Fruit fly (Drosophila melanogaster) whole organism, embryonic: Measurements from ENCODE around the gene CG42393.

Experiments
- Ada2b ChIP-seq: fragments of 200-800 bp; sonication (Bioruptor generic); IDR thresholded peaks from 2 replicates; pipeline ENCODE4 v1.3.6; 2022; ENCODE audit warnings: missing biosample characterization, missing genetic modification characterization
- Aef1 ChIP-seq: fragments of 200-800 bp; sonication (Bioruptor generic); IDR thresholded peaks from 3 replicates; pipeline ENCODE4 v1.3.6; 2022; ENCODE audit warnings: missing biosample characterization, missing genetic modification characterization
- Asciz ChIP-seq: fragments of 200-800 bp; sonication (Bioruptor generic); optimal IDR thresholded peaks from 2 replicates; lab custom pipeline; 2017; ENCODE audit warnings: missing biosample characterization, mild to moderate bottlenecking, missing genetic modification characterization, missing genetic modification reagents
- Atf-2 ChIP-seq: fragments of 200-800 bp; sonication (Bioruptor generic); optimal IDR thresholded peaks from 2 replicates; lab custom pipeline; 2016; ENCODE audit warnings: missing biosample characterization, missing genetic modification characterization
- B-H2 ChIP-seq: fragments of 200-800 bp; sonication (Bioruptor generic); optimal IDR thresholded peaks from 2 replicates; lab custom pipeline; 2018; ENCODE audit warnings: missing biosample characterization, mild to moderate bottlenecking, missing genetic modification characterization
- CG10321 ChIP-seq: fragments of 200-800 bp; sonication (Bioruptor generic); IDR thresholded peaks from 2 replicates; pipeline ENCODE4 v1.3.6; 2022; ENCODE audit warnings: missing biosample characterization, missing genetic modification characterization
- CG11398 ChIP-seq: fragments of 200-800 bp; sonication (Bioruptor generic); optimal IDR thresholded peaks from 2 replicates; lab custom pipeline; 2016; ENCODE audit warnings: missing biosample characterization, missing genetic modification characterization
- CG12155 ChIP-seq: fragments of 200-800 bp; sonication (Bioruptor generic); optimal IDR thresholded peaks from 3 replicates; lab custom pipeline; 2016; ENCODE audit warnings: missing biosample characterization, missing genetic modification characterization
- CG12659 ChIP-seq: fragments of 200-800 bp; sonication (Bioruptor generic); optimal IDR thresholded peaks from 3 replicates; lab custom pipeline; 2017; ENCODE audit warnings: mild to moderate bottlenecking, missing biosample characterization, missing genetic modification reagents, missing genetic modification characterization
- CG12744 ChIP-seq: fragments of 200-800 bp; sonication (Bioruptor generic); optimal IDR thresholded peaks from 2 replicates; lab custom pipeline; 2016; ENCODE audit warnings: missing biosample characterization, missing genetic modification characterization
- CG13123 ChIP-seq: fragments of 200-800 bp; sonication (Bioruptor generic); optimal IDR thresholded peaks from 2 replicates; lab custom pipeline; 2016; ENCODE audit warnings: missing biosample characterization, missing genetic modification characterization
- CG14667 ChIP-seq: fragments of 200-800 bp; sonication (Bioruptor generic); IDR thresholded peaks from 2 replicates; pipeline ENCODE4 v1.3.6; 2022; ENCODE audit warnings: missing biosample characterization, missing genetic modification characterization
- CG17186 ChIP-seq: fragments of 200-800 bp; sonication (Bioruptor generic); optimal IDR thresholded peaks from 3 replicates; lab custom pipeline; 2017; ENCODE audit warnings: missing biosample characterization, missing genetic modification reagents, missing genetic modification characterization
- CG18599 ChIP-seq: fragments of 200-800 bp; sonication (Bioruptor generic); optimal IDR thresholded peaks from 3 replicates; lab custom pipeline; 2017; ENCODE audit warnings: missing biosample characterization, missing genetic modification characterization, mild to moderate bottlenecking, moderate library complexity, missing genetic modification reagents
- CG2120 ChIP-seq: fragments of 200-800 bp; sonication (Bioruptor generic); optimal IDR thresholded peaks from 3 replicates; lab custom pipeline; 2016; ENCODE audit warnings: missing biosample characterization, missing genetic modification characterization
- CG34376 ChIP-seq: fragments of 200-800 bp; sonication (Bioruptor generic); optimal IDR thresholded peaks from 2 replicates; lab custom pipeline; 2018; ENCODE audit warnings: missing biosample characterization, mild to moderate bottlenecking, missing genetic modification characterization
- CG3995 ChIP-seq: fragments of 200-800 bp; sonication (Bioruptor generic); optimal IDR thresholded peaks from 3 replicates; lab custom pipeline; 2016; ENCODE audit warnings: missing biosample characterization, missing genetic modification characterization
- CG4282 ChIP-seq: fragments of 200-800 bp; sonication (Bioruptor generic); optimal IDR thresholded peaks from 2 replicates; lab custom pipeline; 2016; ENCODE audit warnings: missing biosample characterization, missing genetic modification characterization
- CG7372 ChIP-seq: fragments of 200-800 bp; sonication (Bioruptor generic); IDR thresholded peaks from 2 replicates; pipeline ENCODE4 v1.3.6; 2022; ENCODE audit warnings: missing biosample characterization, missing genetic modification characterization
- CG8281 ChIP-seq: fragments of 200-800 bp; sonication (Bioruptor generic); optimal IDR thresholded peaks from 2 replicates; lab custom pipeline; 2018; ENCODE audit warnings: missing biosample characterization, mild to moderate bottlenecking, missing genetic modification characterization, moderate library complexity
- CG8765 ChIP-seq: fragments of 200-800 bp; sonication (Bioruptor generic); IDR thresholded peaks from 2 replicates; pipeline ENCODE4 v1.3.6; 2022; ENCODE audit warnings: missing biosample characterization, missing genetic modification characterization
- D19B ChIP-seq: fragments of 200-800 bp; sonication (Bioruptor generic); optimal IDR thresholded peaks from 2 replicates; lab custom pipeline; 2017; ENCODE audit warnings: missing biosample characterization, mild to moderate bottlenecking, missing genetic modification characterization
- Dp ChIP-seq: fragments of 200-800 bp; sonication (Bioruptor generic); optimal IDR thresholded peaks from 2 replicates; lab custom pipeline; 2018; ENCODE audit warnings: missing biosample characterization, mild to moderate bottlenecking, missing genetic modification characterization, moderate library complexity
- Gug ChIP-seq: fragments of 200-800 bp; sonication (Bioruptor generic); IDR thresholded peaks from 4 replicates; pipeline ENCODE4 v1.3.6; 2022; ENCODE audit warnings: missing biosample characterization, missing genetic modification characterization
- HHEX ChIP-seq: fragments of 200-800 bp; sonication (Bioruptor generic); optimal IDR thresholded peaks from 3 replicates; lab custom pipeline; 2017; ENCODE audit warnings: missing biosample characterization, mild to moderate bottlenecking, missing genetic modification characterization, missing genetic modification reagents
- HLH3B ChIP-seq: fragments of 200-800 bp; sonication (Bioruptor generic); IDR thresholded peaks from 2 replicates; pipeline ENCODE4 v1.3.6; 2022; ENCODE audit warnings: missing biosample characterization, missing genetic modification characterization
- Hey ChIP-seq: fragments of 200-800 bp; sonication (Bioruptor generic); optimal IDR thresholded peaks from 3 replicates; lab custom pipeline; 2018; ENCODE audit warnings: missing biosample characterization, mild to moderate bottlenecking, missing genetic modification characterization
- Lim3 ChIP-seq: fragments of 200-800 bp; sonication (Bioruptor generic); IDR thresholded peaks from 2 replicates; pipeline ENCODE4 v1.3.6; 2022; ENCODE audit warnings: missing biosample characterization, missing genetic modification characterization
- Max ChIP-seq: fragments of 200-800 bp; sonication (Bioruptor generic); optimal IDR thresholded peaks from 2 replicates; lab custom pipeline; 2016; ENCODE audit warnings: missing biosample characterization, mild to moderate bottlenecking, missing genetic modification characterization
- NC2β ChIP-seq: fragments of 200-800 bp; sonication (Bioruptor generic); optimal IDR thresholded peaks from 2 replicates; lab custom pipeline; 2016; ENCODE audit warnings: missing biosample characterization, missing genetic modification characterization
- Nf-YC ChIP-seq: fragments of 200-800 bp; optimal IDR thresholded peaks from 3 replicates; lab custom pipeline; 2019; ENCODE audit warnings: missing biosample characterization, mild to moderate bottlenecking, missing genetic modification characterization, moderate library complexity
- Rx ChIP-seq: fragments of 200-800 bp; sonication (Bioruptor generic); IDR thresholded peaks from 2 replicates; pipeline ENCODE4 v1.3.6; 2022; ENCODE audit warnings: missing biosample characterization, missing genetic modification characterization
- Sox102F ChIP-seq: fragments of 200-800 bp; sonication (Bioruptor generic); optimal IDR thresholded peaks from 2 replicates; lab custom pipeline; 2018; ENCODE audit warnings: missing biosample characterization, mild to moderate bottlenecking, missing genetic modification characterization, moderate library complexity
- aop ChIP-seq: fragments of 200-800 bp; sonication (Bioruptor generic); IDR thresholded peaks from 2 replicates; pipeline ENCODE4 v1.3.6; 2022; ENCODE audit warnings: missing biosample characterization, missing genetic modification characterization
- corto ChIP-seq: fragments of 200-800 bp; sonication (Bioruptor generic); optimal IDR thresholded peaks from 2 replicates; lab custom pipeline; 2016; ENCODE audit warnings: missing biosample characterization, mild to moderate bottlenecking, missing genetic modification characterization, moderate library complexity
- eve ChIP-seq, 2 experiments: fragments of >200 bp; optimal IDR thresholded peaks; 2 replicates each; lab custom pipeline; 2017; ENCODE audit warnings: missing biosample characterization in 2 of 2, missing genetic modification characterization in 2 of 2
- ftz-f1 ChIP-seq: fragments of 200-800 bp; sonication (Bioruptor generic); optimal IDR thresholded peaks from 2 replicates; lab custom pipeline; 2016; ENCODE audit warnings: missing biosample characterization, missing genetic modification characterization
- fu2 ChIP-seq: fragments of 200-800 bp; sonication (Bioruptor generic); optimal IDR thresholded peaks from 2 replicates; lab custom pipeline; 2016; ENCODE audit warnings: missing biosample characterization, missing genetic modification characterization
- gsb-n ChIP-seq: fragments of 200-800 bp; sonication (Bioruptor generic); optimal IDR thresholded peaks from 3 replicates; lab custom pipeline; 2018; ENCODE audit warnings: missing biosample characterization, mild to moderate bottlenecking, missing genetic modification characterization
- jigr1 ChIP-seq: fragments of 200-800 bp; sonication (Bioruptor generic); IDR thresholded peaks from 3 replicates; pipeline ENCODE4 v1.3.6; 2022; ENCODE audit warnings: missing biosample characterization, missing genetic modification characterization
- lola ChIP-seq, 3 experiments: fragments of >200 bp in 2 of 3; fragments of 200-800 bp in 1 of 3; sonication (Bioruptor generic) in 1 of 3; optimal IDR thresholded peaks; 2 replicates each; lab custom pipeline; 2017 to 2019; ENCODE audit warnings: missing biosample characterization in 3 of 3, missing genetic modification characterization in 3 of 3, mild to moderate bottlenecking in 1 of 3, moderate library complexity in 1 of 3
- luna ChIP-seq: fragments of 200-800 bp; sonication (Bioruptor generic); optimal IDR thresholded peaks from 2 replicates; lab custom pipeline; 2016; ENCODE audit warnings: missing biosample characterization, missing genetic modification characterization
- mirr ChIP-seq: fragments of 200-800 bp; sonication (Bioruptor generic); optimal IDR thresholded peaks from 3 replicates; lab custom pipeline; 2018; ENCODE audit warnings: missing biosample characterization, mild to moderate bottlenecking, missing genetic modification characterization
- onecut ChIP-seq: fragments of 200-800 bp; sonication (Bioruptor generic); IDR thresholded peaks from 2 replicates; pipeline ENCODE4 v1.3.6; 2022; ENCODE audit warnings: missing biosample characterization, missing genetic modification characterization
- p53 ChIP-seq: fragments of 200-800 bp; sonication (Bioruptor generic); optimal IDR thresholded peaks from 2 replicates; lab custom pipeline; 2016; ENCODE audit warnings: missing biosample characterization, missing genetic modification characterization
- sim ChIP-seq: fragments of 200-800 bp; sonication (Bioruptor generic); IDR thresholded peaks from 2 replicates; pipeline ENCODE4 v1.3.6; 2022; ENCODE audit warnings: missing biosample characterization, missing genetic modification characterization
- ttk ChIP-seq: fragments of 200-800 bp; sonication (Bioruptor generic); IDR thresholded peaks from 2 replicates; pipeline ENCODE4 v2.1.2; 2022; ENCODE audit warnings: missing biosample characterization, missing genetic modification characterization
- unpg ChIP-seq: fragments of 200-800 bp; sonication (Bioruptor generic); optimal IDR thresholded peaks from 3 replicates; lab custom pipeline; 2018; ENCODE audit warnings: missing biosample characterization, mild to moderate bottlenecking, missing genetic modification characterization, moderate library complexity
- usp ChIP-seq: fragments of >200 bp; optimal IDR thresholded peaks from 2 replicates; lab custom pipeline; 2017; ENCODE audit warnings: missing biosample characterization, missing genetic modification characterization
- wek ChIP-seq: fragments of 200-800 bp; sonication (Bioruptor generic); optimal IDR thresholded peaks from 3 replicates; lab custom pipeline; 2018; ENCODE audit warnings: missing biosample characterization, mild to moderate bottlenecking, missing genetic modification characterization, moderate library complexity

The CG42393 gene

DNA sequence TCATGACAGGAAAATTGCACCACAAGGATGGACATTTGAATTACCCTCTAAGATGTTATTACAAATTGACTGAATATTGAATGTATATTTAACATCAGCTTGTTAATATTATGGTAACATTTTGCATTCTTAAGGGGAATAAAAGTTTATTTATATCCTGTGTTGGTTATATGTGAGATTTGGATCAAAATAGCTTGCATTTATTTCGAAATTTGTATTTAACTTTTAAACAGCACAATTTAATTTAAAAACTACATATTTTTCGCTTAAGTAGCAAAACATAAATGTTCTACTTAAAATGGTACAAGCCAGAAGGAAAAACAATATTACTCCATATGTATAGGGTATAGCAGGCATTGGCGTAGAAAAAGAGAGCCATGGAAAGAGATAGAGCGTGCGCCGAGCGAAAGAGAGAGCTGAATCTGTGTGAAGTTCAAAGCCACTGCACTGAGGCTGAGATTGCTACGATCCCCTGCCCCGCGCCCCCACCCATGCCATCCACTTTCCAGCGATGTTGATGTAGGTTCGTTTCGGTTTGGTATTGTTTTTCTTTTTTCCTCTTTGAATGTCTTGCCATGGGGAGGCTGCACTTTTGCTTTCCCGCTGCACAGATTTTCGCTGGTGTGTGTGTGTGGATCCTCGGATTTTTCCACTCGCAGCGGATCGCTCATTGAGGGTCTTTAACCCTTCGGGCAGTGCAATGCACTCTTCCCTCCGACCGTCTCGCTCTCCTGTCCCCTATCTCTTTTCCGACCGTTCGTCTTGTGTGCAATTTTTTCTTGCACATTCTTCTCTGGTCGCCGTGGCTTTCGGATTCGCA, 37.3 kb upstream of the CG42393 start (continued):
- TF ChIP-seq Sox102F (GFP tag; lab: Kevin White, UChicago) = peak; percentile 77
- TF ChIP-seq Aef1 (GFP tag; lab: Robert Waterston, UW) = no peak
- TF ChIP-seq ttk (GFP tag; lab: Robert Waterston, UW) = no peak
- TF ChIP-seq CG12744 (GFP tag; lab: Kevin White, UChicago) = peak; percentile 78
- peak; percentile 50 for TF ChIP-seq HLH3B
- TF ChIP-seq Gug (GFP tag; lab: Robert Waterston, UW) = no peak
- TF ChIP-seq corto (GFP tag; lab: Kevin White, UChicago) = no peak
- no peak for TF ChIP-seq ftz-f1
- TF ChIP-seq aop (GFP tag; lab: Robert Waterston, UW) = no peak
- peak; percentile 87 for TF ChIP-seq gsb-n
- TF ChIP-seq luna (GFP tag; lab: Kevin White, UChicago) = no peak
- peak; percentile 66 for TF ChIP-seq CG12659 (GFP tag; lab: Kevin White, UChicago)
- no peak for TF ChIP-seq CG3995 (GFP tag; lab: Kevin White, UChicago)
- TF ChIP-seq wek (GFP tag; lab: Kevin White, UChicago) = no peak
- TF ChIP-seq CG11398 = peak; percentile 31
- TF ChIP-seq HHEX (GFP tag; lab: Kevin White, UChicago) = peak; percentile 46
- no peak for TF ChIP-seq CG7372 (GFP tag; lab: Robert Waterston, UW)
- no peak for TF ChIP-seq Dp (GFP tag; lab: Kevin White, UChicago)
- TF ChIP-seq Rx (GFP tag; lab: Robert Waterston, UW) = no peak
- peak; percentile 77 for TF ChIP-seq NC2β (GFP tag; lab: Kevin White, UChicago)
- no peak for TF ChIP-seq CG4282 (GFP tag; lab: Kevin White, UChicago)
- TF ChIP-seq p53 (GFP tag; lab: Kevin White, UChicago) = no peak
- TF ChIP-seq Nf-YC = peak; percentile 24
- TF ChIP-seq lola (GFP tag; optimal IDR thresholded peaks at IDR 0.05; lab: Kevin White, UChicago) = peak in 1 of 3 experiments; percentile 99
- TF ChIP-seq Lim3 = no peak
- TF ChIP-seq Atf-2 = peak; percentile 89
- TF ChIP-seq jigr1 (GFP tag; lab: Robert Waterston, UW) = no peak; the same call in 2 of the 3 replicates
- no peak for TF ChIP-seq B-H2 (GFP tag; lab: Kevin White, UChicago)
- no peak for TF ChIP-seq Ada2b (GFP tag; lab: Robert Waterston, UW)
- TF ChIP-seq CG8281 (tag; lab: Kevin White, UChicago) = peak; percentile 41
- TF ChIP-seq mirr (GFP tag; lab: Kevin White, UChicago) = no peak
- TF ChIP-seq CG13123 (GFP tag; lab: Kevin White, UChicago) = peak; percentile 69
- no peak for TF ChIP-seq usp (GFP tag; lab: Kevin White, UChicago)
- peak; percentile 87 for TF ChIP-seq D19B
- 0 out of 2 replicates have a peak, but pooled peaks have one; percentile 37 for TF ChIP-seq sim (GFP tag; lab: Robert Waterston, UW)
- TF ChIP-seq onecut (GFP tag; lab: Robert Waterston, UW) = peak; percentile 45
- peak; percentile 79 for TF ChIP-seq Asciz (GFP tag; lab: Kevin White, UChicago)
- TF ChIP-seq CG17186 (GFP tag; lab: Kevin White, UChicago) = peak; percentile 30
- no peak; the same call in 1 of the 2 replicates for TF ChIP-seq CG8765 (GFP tag; lab: Robert Waterston, UW)
- peak; percentile 62 for TF ChIP-seq CG12155
- no peak for TF ChIP-seq CG34376 (GFP tag; lab: Kevin White, UChicago)
- TF ChIP-seq CG18599 = peak; percentile 69
- TF ChIP-seq unpg = peak; percentile 73
- TF ChIP-seq fu2 (GFP tag; lab: Kevin White, UChicago) = peak; percentile 50
- TF ChIP-seq CG10321 (GFP tag; lab: Robert Waterston, UW) = no peak
- peak; percentile 41 for TF ChIP-seq CG2120 (GFP tag; lab: Kevin White, UChicago)
- TF ChIP-seq eve (GFP tag; optimal IDR thresholded peaks at IDR 0.05; lab: Kevin White, UChicago) = peak; percentile 60 to 91
- TF ChIP-seq Max (GFP tag; lab: Kevin White, UChicago) = peak; percentile 80
- peak; percentile 29; the same call in 1 of the 2 replicates for TF ChIP-seq CG14667
- no peak for TF ChIP-seq Hey (tag; lab: Kevin White, UChicago)
